Worm (Caenorhabditis elegans): ENCODE results near the gene T13C2.2.
A peak's percentile ranks its signal among the peaks of the same experiment; 100 is the strongest.

T13C2.2 gene

DNA sequence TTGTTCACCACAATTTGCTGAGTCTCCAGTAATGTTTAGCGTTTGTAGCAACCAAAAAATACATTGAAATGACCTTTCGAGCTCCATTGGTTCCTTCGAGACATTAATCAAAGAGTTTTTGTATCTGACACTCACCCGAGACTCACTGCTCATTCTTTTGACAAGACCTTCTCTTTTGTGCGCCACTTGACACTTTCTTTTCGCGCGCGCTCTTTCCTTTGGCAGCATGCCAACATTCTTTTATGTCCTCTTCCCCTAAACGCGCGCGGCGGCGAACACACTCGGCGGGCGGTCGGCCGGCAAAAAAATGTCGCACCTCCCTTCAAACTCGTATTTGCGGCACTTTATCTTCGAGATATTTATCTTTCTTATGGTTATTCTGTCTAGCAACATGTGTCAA is 51.7 kb downstream of the T13C2.2 start (continued):
- TF ChIP-seq ceh-28 (tag; optimal IDR thresholded peaks at IDR 0.05): no peak
- no peak for TF ChIP-seq nhr-6 (tag; optimal IDR thresholded peaks at IDR 0.05)
- TF ChIP-seq duxl-1 (tag; optimal IDR thresholded peaks at IDR 0.05; ENCODE audit: poor library complexity): no peak
- TF ChIP-seq mdl-1 (tag; optimal IDR thresholded peaks at IDR 0.05): no peak
- TF ChIP-seq php-3 (GFP tag; IDR thresholded peaks at IDR 0.05): 0 out of 2 replicates have a peak, but pooled peaks have one; percentile 8
- TF ChIP-seq tag-97 (GFP tag; IDR thresholded peaks at IDR 0.05): no peak
- TF ChIP-seq F37D6.2 (tag; optimal IDR thresholded peaks at IDR 0.05): no peak
- no peak for TF ChIP-seq T20F7.1 (GFP tag; optimal IDR thresholded peaks at IDR 0.05)
- no peak for TF ChIP-seq F44E2.7 (GFP tag; IDR thresholded peaks at IDR 0.05)
- no peak for TF ChIP-seq madf-9 (GFP tag; conservative IDR thresholded peaks at IDR 0.05)
- no peak for TF ChIP-seq daf-8 (GFP tag; IDR thresholded peaks at IDR 0.05)
- no peak for TF ChIP-seq ama-1 (optimal IDR thresholded peaks at IDR 0.05)
- TF ChIP-seq dmd-8 (GFP tag; IDR thresholded peaks at IDR 0.05): 0 out of 2 replicates have a peak, but pooled peaks have one; percentile 23
- no peak for TF ChIP-seq unc-130 (GFP tag; optimal IDR thresholded peaks at IDR 0.05)
- TF ChIP-seq madf-5 (GFP tag; IDR thresholded peaks at IDR 0.05): no peak
- peak; percentile 38 for TF ChIP-seq rbr-2 (tag; optimal IDR thresholded peaks at IDR 0.05)
- peak in 1 of 2 experiments; percentile 76 for TF ChIP-seq unc-62 (GFP tag; optimal IDR thresholded peaks at IDR 0.05 in 1 of 2)
- TF ChIP-seq unc-62 (tag; optimal IDR thresholded peaks at IDR 0.05): no peak
- TF ChIP-seq snpc-4 (tag; optimal IDR thresholded peaks at IDR 0.05): no peak
- no peak for TF ChIP-seq nhr-48 (tag; optimal IDR thresholded peaks at IDR 0.05)
- TF ChIP-seq cey-2 (tag; optimal IDR thresholded peaks at IDR 0.05; ENCODE audit: borderline replicate concordance, insufficient read depth): no peak
- peak; percentile 50; the same call in 1 of the 2 replicates for TF ChIP-seq dmd-6 (GFP tag; IDR thresholded peaks at IDR 0.05)
- TF ChIP-seq lin-39 (tag; optimal IDR thresholded peaks at IDR 0.05): no peak
- no peak for TF ChIP-seq pha-4 (GFP tag; IDR thresholded peaks at IDR 0.05)
- no peak for TF ChIP-seq pha-4 (tag; optimal IDR thresholded peaks at IDR 0.05)
- no peak for TF ChIP-seq zip-11 (GFP tag; IDR thresholded peaks at IDR 0.05)
- TF ChIP-seq nhr-111 (GFP tag; optimal IDR thresholded peaks at IDR 0.05): no peak
- TF ChIP-seq mep-1 (tag; optimal IDR thresholded peaks at IDR 0.05): no peak
- TF ChIP-seq spr-1 (tag; optimal IDR thresholded peaks at IDR 0.05): no peak
- TF ChIP-seq nhr-11 (tag; optimal IDR thresholded peaks at IDR 0.05): no peak

- no peak for TF ChIP-seq zfp-3 (GFP tag; conservative IDR thresholded peaks at IDR 0.05)
- peak; percentile 47 for TF ChIP-seq hlh-30 (tag; optimal IDR thresholded peaks at IDR 0.05; ENCODE audit: insufficient read depth)
- TF ChIP-seq lsy-2 (tag; optimal IDR thresholded peaks at IDR 0.05): peak in 1 of 2 experiments; percentile 18
- TF ChIP-seq aha-1 (tag): peak; percentile 12
- peak; percentile 36 for TF ChIP-seq dve-1 (tag; optimal IDR thresholded peaks at IDR 0.05; ENCODE audit: insufficient read depth)
- TF ChIP-seq ces-1 (GFP tag; optimal IDR thresholded peaks at IDR 0.05): peak; percentile 42
- TF ChIP-seq mes-2 (tag; optimal IDR thresholded peaks at IDR 0.05; ENCODE audit: poor library complexity, severe bottlenecking): peak; percentile 45
- TF ChIP-seq ceh-28 (tag; optimal IDR thresholded peaks at IDR 0.05): peak; percentile 48
- TF ChIP-seq hmg-1.1 (GFP tag; IDR thresholded peaks at IDR 0.05): no peak
- TF ChIP-seq daf-16 (GFP tag; optimal IDR thresholded peaks at IDR 0.05): no peak
- no peak for TF ChIP-seq daf-16 (tag; optimal IDR thresholded peaks at IDR 0.05)
- TF ChIP-seq unc-62 (GFP tag; optimal IDR thresholded peaks at IDR 0.05 in 1 of 2): peak in 1 of 2 experiments; percentile 84
- no peak for TF ChIP-seq unc-62 (tag; optimal IDR thresholded peaks at IDR 0.05)
- no peak for TF ChIP-seq skn-1 (tag; optimal IDR thresholded peaks at IDR 0.05)
These were observed 52.4 kb downstream of the T13C2.2 start for ce11 chrII:6844227-6845005.
